Worm (Caenorhabditis elegans): Measurements from ENCODE around the gene C52E2.4.

ce11 chrII:1851716-1852115 is 8.8 kb downstream of the C52E2.4 start:
- TF ChIP-seq isw-1 (GFP tag; IDR thresholded peaks at IDR 0.05) (no peak), nhr-19 (GFP tag; conservative IDR thresholded peaks at IDR 0.05) (peak; percentile 43; the same call in 1 of the 2 replicates), lir-3 (tag; optimal IDR thresholded peaks at IDR 0.05; ENCODE audit: poor library complexity) (no peak), nhr-11 (tag; optimal IDR thresholded peaks at IDR 0.05) (no peak), hlh-4 (tag; optimal IDR thresholded peaks at IDR 0.05) (no peak), tbx-2 (tag; optimal IDR thresholded peaks at IDR 0.05) (no peak), snu-23 (GFP tag; optimal IDR thresholded peaks at IDR 0.05) (no peak), lsy-2 (tag; optimal IDR thresholded peaks at IDR 0.05) (peak in 1 of 2 experiments; percentile 34), vab-15 (tag; optimal IDR thresholded peaks at IDR 0.05) (no peak), jun-1 (tag; optimal IDR thresholded peaks at IDR 0.05) (peak; percentile 92)

Measured in whole organism, L1 larva.